Worm (Caenorhabditis elegans) whole organism, L4/young adult: Measurements from ENCODE around the gene nhr-17.

Source experiments
- W03F9.2 ChIP-seq: fragments of 150-350 bp; optimal IDR thresholded peaks from 2 replicates; lab custom pipeline; 2014; ENCODE audit warnings: missing biosample characterization, missing genetic modification characterization
- dao-5 ChIP-seq: sonication (generic microtip); optimal IDR thresholded peaks from 2 replicates; lab custom pipeline; 2016; ENCODE audit warnings: missing genotype, missing genetic modification characterization, moderate library complexity, missing compliant biosample characterization
- him-1 ChIP-seq: sonication (generic microtip); optimal IDR thresholded peaks from 2 replicates; lab custom pipeline; 2016; ENCODE audit warnings: missing genotype, missing genetic modification reagents, missing genetic modification characterization, missing compliant biosample characterization

The nhr-17 gene

DNA sequence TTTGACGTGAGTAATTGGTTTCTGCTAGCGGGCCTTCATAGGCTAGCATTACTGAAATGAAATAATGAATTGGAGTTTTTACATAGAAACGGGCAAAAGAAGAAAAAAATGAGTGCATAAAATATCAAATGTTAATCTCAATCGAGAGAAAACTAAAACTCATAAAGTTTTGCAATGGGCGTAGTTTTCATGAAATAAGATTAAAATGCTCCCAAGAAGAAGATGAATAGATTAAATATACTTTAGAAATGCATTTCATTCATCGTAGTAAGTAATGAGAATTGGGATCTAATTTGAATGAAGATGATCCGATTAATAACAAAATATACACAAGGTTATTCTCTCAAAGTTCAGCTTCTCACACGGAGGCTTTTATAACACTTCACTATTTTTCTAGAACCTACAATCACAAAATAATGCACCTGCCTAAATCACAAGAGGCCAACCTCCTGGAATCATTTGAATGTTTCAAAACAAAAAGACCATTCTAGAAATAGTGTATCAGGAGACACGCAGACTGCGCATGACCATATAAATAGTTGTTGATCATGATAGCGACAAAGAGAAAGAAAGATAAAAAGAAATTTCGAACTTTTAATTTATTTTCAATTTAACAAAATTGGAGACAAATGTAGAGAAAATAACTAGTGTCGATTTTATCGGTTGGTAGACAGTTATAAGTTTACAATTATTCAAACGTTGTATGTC lies at the start of gene nhr-17:
TSS of gene nhr-17 (minus strand) at position 51 of the 708 bp plus-strand sequence.
- TF ChIP-seq W03F9.2 (tag; lab: Kevin White, UChicago) = no peak
- TF ChIP-seq dao-5 (tag; lab: Kevin White, UChicago) = no peak
- TF ChIP-seq him-1 (tag; lab: Kevin White, UChicago) = no peak

DNA sequence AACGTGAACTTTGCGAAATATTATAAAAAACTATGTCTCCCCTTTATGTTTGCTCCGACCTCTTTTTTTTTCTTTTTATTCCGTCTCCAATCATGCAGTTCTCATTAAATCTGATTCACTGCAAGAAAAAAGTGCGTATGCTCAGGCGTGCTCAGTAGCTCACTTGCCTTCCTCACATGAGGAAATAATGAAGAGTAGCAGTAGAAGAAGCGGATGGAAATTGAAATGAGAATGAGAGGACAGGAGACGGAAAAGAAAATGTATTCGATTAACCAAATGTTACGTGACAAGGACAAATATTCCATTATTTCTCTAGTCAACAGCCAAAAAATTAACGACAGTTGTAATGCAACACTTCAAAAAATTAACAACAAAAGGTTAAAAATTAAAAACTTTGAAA lies 45.4 kb upstream of the nhr-17 start:
- TF ChIP-seq W03F9.2 (tag; lab: Kevin White, UChicago) (no peak), him-1 (tag; lab: Kevin White, UChicago) (no peak), dao-5 (tag; lab: Kevin White, UChicago) (no peak)

DNA sequence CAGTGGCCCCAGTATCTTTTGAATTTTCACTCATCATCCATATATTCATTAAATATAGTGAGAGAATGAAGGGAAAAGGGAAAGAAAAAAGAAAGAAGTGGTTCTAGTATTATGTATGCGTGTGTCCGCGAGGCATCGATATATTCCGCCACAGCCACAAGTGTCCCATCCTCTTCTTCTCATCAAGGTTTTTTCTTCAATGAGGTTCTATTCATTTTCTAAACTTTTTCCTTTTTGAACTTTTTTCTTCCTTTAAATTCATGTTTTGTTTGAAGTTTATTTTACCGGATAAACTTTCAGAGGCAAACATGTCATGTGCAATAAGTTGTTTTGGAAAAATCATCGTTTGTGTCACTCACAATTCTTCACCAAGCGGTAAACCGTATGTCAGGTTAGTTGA lies 44.7 kb upstream of the nhr-17 start, which contains the start of gene rgs-2:
TSS of gene rgs-2 (plus strand) at position 301 of the 400 bp plus-strand sequence.
- TF ChIP-seq him-1 (tag; lab: Kevin White, UChicago) (no peak), dao-5 (tag; lab: Kevin White, UChicago) (no peak), W03F9.2 (tag; lab: Kevin White, UChicago) (no peak)

DNA sequence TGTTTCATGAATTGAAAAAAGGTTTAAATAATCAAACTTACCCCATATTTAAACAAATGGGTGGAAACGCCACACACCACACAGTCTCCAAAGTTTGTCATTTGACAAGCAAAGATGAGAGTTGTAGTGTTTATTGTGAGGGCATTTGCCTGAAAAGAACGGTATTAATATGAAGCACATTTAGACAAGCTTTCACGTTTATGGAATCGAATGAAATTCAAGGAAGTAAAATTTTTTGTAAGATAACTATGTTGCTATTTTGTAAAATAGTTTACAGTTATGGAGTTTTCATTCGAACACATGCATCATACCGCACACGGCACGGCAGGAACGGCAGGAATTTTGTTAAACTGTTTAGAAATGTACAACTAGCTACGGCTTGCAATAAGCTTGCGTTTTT lies 37.1 kb upstream of the nhr-17 start, which contains the start of gene nhr-272:
TSS of gene nhr-272 (minus strand) at position 101 of the 400 bp plus-strand sequence.
- TF ChIP-seq W03F9.2 (tag; lab: Kevin White, UChicago) = no peak
- no peak for TF ChIP-seq dao-5 (tag; lab: Kevin White, UChicago)
- no peak for TF ChIP-seq him-1 (tag; lab: Kevin White, UChicago)

DNA sequence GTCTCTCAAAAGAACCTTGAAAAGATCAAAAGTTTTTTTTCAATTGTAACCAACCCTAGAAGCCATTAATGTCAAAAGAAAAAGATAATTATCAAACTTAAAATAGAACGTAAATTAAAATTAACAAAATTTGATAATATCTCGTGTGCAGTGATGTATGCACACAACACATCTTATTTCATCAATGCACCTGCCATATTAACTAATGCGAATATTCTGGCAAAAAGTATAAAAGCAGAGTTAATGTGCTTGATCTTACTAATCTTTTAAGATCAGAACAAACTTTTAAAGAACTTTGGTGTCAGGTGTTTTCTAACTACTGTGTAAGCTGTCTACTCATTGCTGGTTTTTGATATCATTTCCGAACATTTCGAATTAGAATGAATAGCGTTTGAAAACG lies 35.1 kb upstream of the nhr-17 start:
- no peak for TF ChIP-seq W03F9.2 (tag; lab: Kevin White, UChicago)
- no peak for TF ChIP-seq dao-5 (tag; lab: Kevin White, UChicago)
- TF ChIP-seq him-1 (tag; lab: Kevin White, UChicago) = no peak

DNA sequence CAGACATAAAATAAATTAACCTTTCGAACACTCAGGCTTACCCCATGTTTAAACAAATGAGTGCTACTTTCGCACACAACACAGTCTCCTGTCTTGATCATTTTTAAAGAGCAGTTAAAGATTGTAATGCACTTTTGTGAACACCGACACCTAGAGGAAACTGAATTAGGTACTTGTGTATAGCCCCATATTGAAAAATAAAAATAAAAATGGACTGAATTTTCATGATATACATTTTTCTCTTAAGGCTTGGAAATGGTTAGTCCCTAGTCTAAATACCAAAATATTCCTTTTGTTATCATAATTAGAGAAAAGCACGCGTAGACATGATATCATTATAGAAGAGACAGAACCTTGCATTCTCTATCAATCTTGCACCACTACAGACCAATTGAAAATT lies 34.3 kb upstream of the nhr-17 start, which contains the start of gene nhr-214:
TSS of gene nhr-214 (minus strand) at position 101 of the 400 bp plus-strand sequence.
- TF ChIP-seq him-1 (tag; lab: Kevin White, UChicago) (no peak), W03F9.2 (tag; lab: Kevin White, UChicago) (no peak)

DNA sequence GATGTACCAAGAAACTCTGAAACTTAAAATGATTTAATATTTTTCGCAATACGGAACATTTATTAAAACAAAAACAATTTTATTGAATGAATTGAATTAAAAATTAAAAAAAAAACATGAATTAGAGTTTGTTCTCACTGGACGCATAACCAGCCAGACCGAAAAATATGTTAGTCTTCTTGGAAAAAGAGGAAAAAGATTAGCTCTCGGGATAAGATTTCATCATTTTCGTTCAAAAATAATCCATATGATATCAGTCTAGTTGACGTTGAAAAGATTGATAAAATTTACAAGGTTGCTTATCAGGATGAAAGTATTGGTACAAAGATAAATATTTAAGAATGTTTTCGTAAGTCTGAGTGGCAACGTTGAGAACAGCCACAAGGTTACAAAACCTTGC lies 32.8 kb upstream of the nhr-17 start, which contains the start of gene nhr-26:
TSS of gene nhr-26 (minus strand) at position 10 of the 400 bp plus-strand sequence.
- no peak for TF ChIP-seq W03F9.2 (tag; lab: Kevin White, UChicago)
- TF ChIP-seq him-1 (tag; lab: Kevin White, UChicago) = no peak
- no peak for TF ChIP-seq dao-5 (tag; lab: Kevin White, UChicago)

DNA sequence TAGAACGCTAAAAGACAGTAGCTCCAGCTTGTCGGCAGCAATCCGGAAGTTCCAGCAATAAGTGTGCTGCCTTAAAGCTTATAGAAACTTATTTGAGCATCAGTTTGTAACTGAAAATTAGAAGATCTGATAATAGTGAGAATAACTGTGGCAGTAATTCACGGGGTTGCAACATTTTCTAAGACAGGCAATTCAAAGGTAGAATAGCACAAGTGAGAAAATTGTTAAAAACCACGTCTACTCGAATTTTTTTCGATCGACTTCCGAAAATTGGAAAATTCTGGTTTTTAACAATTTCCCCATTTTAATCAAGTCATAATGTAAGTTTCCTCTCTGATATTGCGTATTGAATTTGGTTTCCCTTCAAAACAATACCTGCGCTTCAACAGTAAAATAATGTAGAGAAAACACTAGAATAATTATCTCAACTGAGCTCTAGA lies 25.5 kb upstream of the nhr-17 start:
- TF ChIP-seq dao-5 (tag; lab: Kevin White, UChicago) (no peak), him-1 (tag; lab: Kevin White, UChicago) (peak; percentile 13)

DNA sequence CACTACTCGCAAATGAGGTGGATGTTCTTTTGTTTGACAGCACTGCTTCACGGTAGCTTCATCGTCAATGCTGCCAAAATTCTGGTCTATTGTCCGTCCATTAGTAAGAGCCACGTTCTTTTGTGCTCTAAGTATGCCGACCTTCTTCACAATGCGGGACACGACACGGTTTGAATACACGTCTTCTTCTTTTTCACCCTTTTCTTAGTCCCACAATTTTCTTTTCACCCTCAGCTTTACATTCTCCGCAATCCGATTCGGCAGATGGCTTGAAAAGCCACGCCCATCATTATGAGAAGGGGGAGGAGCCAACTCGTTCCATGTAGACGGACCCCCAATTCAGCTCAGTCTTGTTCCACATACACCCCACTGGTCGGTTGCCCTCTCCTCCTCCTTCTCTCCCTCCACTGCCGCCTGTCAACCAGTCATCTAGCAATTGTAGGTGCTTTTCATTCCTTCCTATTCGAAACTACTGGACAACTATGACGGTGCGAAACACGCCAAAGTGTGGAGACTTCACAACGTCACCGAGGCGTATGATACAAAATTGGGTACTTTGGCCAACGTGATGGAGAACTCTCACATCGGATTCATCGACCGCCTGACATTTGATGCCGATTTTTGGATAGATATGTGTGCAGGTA lies 24.2 kb upstream of the nhr-17 start:
- no peak for TF ChIP-seq W03F9.2 (tag; lab: Kevin White, UChicago)
- no peak for TF ChIP-seq dao-5 (tag; lab: Kevin White, UChicago)
- no peak for TF ChIP-seq him-1 (tag; lab: Kevin White, UChicago)

DNA sequence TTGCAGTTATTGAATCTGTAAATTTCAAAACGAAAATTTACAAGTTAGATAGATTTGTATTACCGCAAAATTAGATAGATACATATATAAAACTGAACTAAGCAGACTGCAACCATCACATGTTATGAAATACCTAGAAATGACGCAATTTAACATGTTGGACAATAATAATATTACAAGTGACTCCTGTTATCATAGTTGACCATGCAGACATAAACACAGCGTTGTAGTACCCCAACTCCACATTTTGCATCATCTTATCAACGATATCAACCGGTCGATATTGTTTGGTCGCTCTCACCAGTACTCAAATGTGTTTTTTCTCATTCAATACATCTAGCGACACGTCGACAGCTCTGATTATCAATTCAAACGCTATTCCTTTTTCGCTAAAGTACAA lies 23.7 kb upstream of the nhr-17 start, which contains the start of gene ugt-50:
TSS of gene ugt-50 (plus strand) at position 268 of the 400 bp plus-strand sequence.
- TF ChIP-seq dao-5 (tag; lab: Kevin White, UChicago) (no peak), him-1 (tag; lab: Kevin White, UChicago) (no peak), W03F9.2 (tag; lab: Kevin White, UChicago) (no peak)

DNA sequence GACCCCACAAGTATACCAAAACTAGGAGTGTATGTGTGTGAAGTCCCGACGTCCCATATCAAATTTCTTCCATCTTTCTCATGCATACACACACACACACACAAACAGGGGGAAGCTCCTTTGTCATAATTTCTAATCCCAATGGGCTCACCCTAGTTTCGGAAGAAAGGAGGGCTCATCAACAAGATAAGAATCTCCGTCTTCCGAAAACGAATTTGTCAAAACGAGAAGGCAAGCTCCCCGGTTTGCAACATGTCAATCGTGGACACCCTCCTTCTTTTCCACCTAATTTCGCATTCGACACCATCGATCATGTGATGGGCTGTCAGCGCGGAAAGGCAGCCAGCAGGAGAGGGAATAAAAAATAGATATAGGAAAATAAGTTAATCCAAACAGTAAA lies 22.7 kb upstream of the nhr-17 start:
- TF ChIP-seq W03F9.2 (tag; lab: Kevin White, UChicago) (no peak), him-1 (tag; lab: Kevin White, UChicago) (no peak), dao-5 (tag; lab: Kevin White, UChicago) (no peak)

DNA sequence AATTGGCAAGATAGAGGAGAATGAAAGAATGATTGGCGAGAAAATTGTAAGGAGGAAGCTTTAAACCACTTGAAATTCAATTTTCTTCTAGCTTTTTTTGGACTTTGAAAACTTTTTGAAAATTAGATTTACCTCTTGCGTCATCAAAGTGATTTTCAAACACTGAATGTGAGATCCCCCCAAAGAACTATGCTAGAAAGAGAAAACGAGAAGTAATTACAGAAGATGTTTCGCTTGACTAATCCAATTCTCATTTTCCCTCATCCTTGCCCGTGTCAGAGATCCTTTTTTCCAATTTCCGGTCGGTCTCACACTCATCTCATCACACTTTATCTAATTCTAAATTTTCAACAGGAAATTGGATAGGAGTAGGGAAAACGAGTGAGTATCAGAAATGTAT lies 22.2 kb upstream of the nhr-17 start:
- no peak for TF ChIP-seq W03F9.2 (tag; lab: Kevin White, UChicago)
- TF ChIP-seq dao-5 (tag; lab: Kevin White, UChicago) = no peak
- TF ChIP-seq him-1 (tag; lab: Kevin White, UChicago) = no peak

DNA sequence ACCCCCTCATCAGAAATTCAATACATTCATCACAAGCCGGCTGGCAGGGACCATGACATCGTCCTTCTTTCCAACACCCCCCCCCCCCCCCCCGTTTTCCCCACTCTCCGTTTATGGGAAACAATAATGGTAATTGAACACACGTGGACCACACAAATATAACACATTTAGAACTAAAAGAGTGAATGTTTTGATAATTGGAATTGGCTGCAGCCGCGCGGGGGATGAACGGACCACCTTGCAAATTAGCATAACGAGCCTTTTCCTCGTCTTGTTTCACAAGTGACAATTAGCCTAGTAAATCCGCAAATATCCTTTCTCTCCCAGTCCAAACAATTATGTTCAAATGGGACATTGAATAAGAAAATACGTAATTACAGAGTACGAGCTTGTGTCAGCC lies 21.0 kb upstream of the nhr-17 start:
- TF ChIP-seq him-1 (tag; lab: Kevin White, UChicago) = no peak
